Fruit fly (Drosophila melanogaster) whole organism, embryonic: ENCODE data around the gene CG9706.

ENCODE experiments used
- BEAF-32 ChIP-seq: fragments of 200-800 bp; sonication (Bioruptor generic); optimal IDR thresholded peaks from 3 replicates; lab custom pipeline; 2017; ENCODE audit warnings: missing biosample characterization, missing genetic modification characterization, mild to moderate bottlenecking, moderate library complexity, missing genetic modification reagents
- CG11093 ChIP-seq: fragments of 200-800 bp; sonication (Bioruptor generic); IDR thresholded peaks from 3 replicates; pipeline ENCODE4 v1.3.6; 2022; ENCODE audit warnings: missing biosample characterization, missing genetic modification characterization
- CG12155 ChIP-seq: fragments of 200-800 bp; sonication (Bioruptor generic); optimal IDR thresholded peaks from 3 replicates; lab custom pipeline; 2016; ENCODE audit warnings: missing biosample characterization, missing genetic modification characterization
- CG13123 ChIP-seq: fragments of 200-800 bp; sonication (Bioruptor generic); optimal IDR thresholded peaks from 2 replicates; lab custom pipeline; 2016; ENCODE audit warnings: missing biosample characterization, missing genetic modification characterization
- CG14050 ChIP-seq: fragments of 200-800 bp; sonication (Bioruptor generic); IDR thresholded peaks from 3 replicates; pipeline ENCODE4 v1.3.6; 2022; ENCODE audit warnings: missing biosample characterization, missing genetic modification characterization
- CG1602 ChIP-seq: fragments of 200-800 bp; sonication (Bioruptor generic); optimal IDR thresholded peaks from 3 replicates; lab custom pipeline; 2016; ENCODE audit warnings: missing biosample characterization, missing genetic modification characterization
- CG17361 ChIP-seq: fragments of 200-800 bp; sonication (Bioruptor generic); IDR thresholded peaks from 3 replicates; pipeline ENCODE4 v1.3.6; 2022; ENCODE audit warnings: missing biosample characterization, missing genetic modification characterization
- CG17568 ChIP-seq: fragments of 200-800 bp; sonication (Bioruptor generic); optimal IDR thresholded peaks from 2 replicates; lab custom pipeline; 2018; ENCODE audit warnings: missing biosample characterization, mild to moderate bottlenecking, missing genetic modification characterization, moderate library complexity
- CG18011 ChIP-seq: fragments of 200-800 bp; sonication (Bioruptor generic); optimal IDR thresholded peaks from 2 replicates; lab custom pipeline; 2017; ENCODE audit warnings: missing biosample characterization, missing genetic modification characterization, mild to moderate bottlenecking, moderate library complexity, missing genotype
- CG31224 ChIP-seq: fragments of 200-800 bp; sonication (Bioruptor generic); IDR thresholded peaks from 2 replicates; pipeline ENCODE4 v1.3.6; 2022; ENCODE audit warnings: missing biosample characterization, missing genetic modification characterization
- CG32532 ChIP-seq: fragments of 200-800 bp; sonication (Bioruptor generic); IDR thresholded peaks from 2 replicates; pipeline ENCODE4 v1.3.6; 2022; ENCODE audit warnings: missing biosample characterization, missing genetic modification characterization
- CG3407 ChIP-seq: fragments of 200-800 bp; sonication (Bioruptor generic); optimal IDR thresholded peaks from 2 replicates; lab custom pipeline; 2018; ENCODE audit warnings: missing biosample characterization, mild to moderate bottlenecking, missing genetic modification characterization
- CG3847 ChIP-seq: fragments of 200-800 bp; sonication (Bioruptor generic); IDR thresholded peaks from 2 replicates; pipeline ENCODE4 v1.3.6; 2022; ENCODE audit warnings: missing biosample characterization, missing genetic modification characterization
- CG4404 ChIP-seq: fragments of 200-800 bp; sonication (Bioruptor generic); IDR thresholded peaks from 2 replicates; pipeline ENCODE4 v1.3.6; 2022; ENCODE audit warnings: missing biosample characterization, missing genetic modification characterization
- CG4854 ChIP-seq: fragments of 200-800 bp; sonication (Bioruptor generic); optimal IDR thresholded peaks from 2 replicates; lab custom pipeline; 2016; ENCODE audit warnings: missing biosample characterization, missing genetic modification characterization, inconsistent platforms
- CG5180 ChIP-seq: fragments of 200-800 bp; sonication (Bioruptor generic); optimal IDR thresholded peaks from 3 replicates; lab custom pipeline; 2017; ENCODE audit warnings: missing biosample characterization, missing genetic modification characterization, mild to moderate bottlenecking, moderate library complexity, missing genetic modification reagents
- CG6654 ChIP-seq: fragments of 200-800 bp; sonication (Bioruptor generic); optimal IDR thresholded peaks from 2 replicates; lab custom pipeline; 2017; ENCODE audit warnings: missing biosample characterization, mild to moderate bottlenecking, missing genetic modification characterization
- CG6765 ChIP-seq: fragments of 200-800 bp; sonication (Bioruptor generic); optimal IDR thresholded peaks from 3 replicates; lab custom pipeline; 2017; ENCODE audit warnings: missing biosample characterization, mild to moderate bottlenecking, missing genetic modification characterization
- CG7786 ChIP-seq: fragments of 200-800 bp; sonication (Bioruptor generic); optimal IDR thresholded peaks from 2 replicates; lab custom pipeline; 2016; ENCODE audit warnings: missing biosample characterization, missing genetic modification characterization
- CG7963 ChIP-seq: fragments of 200-800 bp; sonication (Bioruptor generic); IDR thresholded peaks from 3 replicates; pipeline ENCODE4 v1.3.6; 2022; ENCODE audit warnings: missing biosample characterization, missing genetic modification characterization; ENCODE audit not compliant: partially characterized antibody
- CG8765 ChIP-seq: fragments of 200-800 bp; sonication (Bioruptor generic); IDR thresholded peaks from 2 replicates; pipeline ENCODE4 v1.3.6; 2022; ENCODE audit warnings: missing biosample characterization, missing genetic modification characterization
- Deaf1 ChIP-seq: fragments of 200-800 bp; optimal IDR thresholded peaks from 3 replicates; lab custom pipeline; 2019; ENCODE audit warnings: missing biosample characterization, mild to moderate bottlenecking, missing genetic modification characterization, moderate library complexity
- HmgD ChIP-seq: fragments of 200-800 bp; sonication (Bioruptor generic); optimal IDR thresholded peaks from 3 replicates; lab custom pipeline; 2016; ENCODE audit warnings: missing biosample characterization, missing genetic modification characterization
- Hmx ChIP-seq: fragments of 200-800 bp; sonication (Bioruptor generic); optimal IDR thresholded peaks from 2 replicates; lab custom pipeline; 2016; ENCODE audit warnings: missing biosample characterization, missing genetic modification characterization
- Hr51 ChIP-seq, 2 experiments: fragments of 200-800 bp; sonication (Bioruptor generic); optimal IDR thresholded peaks; 2 replicates in 1 of 2; 3 replicates in 1 of 2; lab custom pipeline; 2016 to 2018; ENCODE audit warnings: missing biosample characterization in 2 of 2, missing genetic modification characterization in 2 of 2, mild to moderate bottlenecking in 1 of 2, moderate library complexity in 1 of 2
- Oli ChIP-seq: fragments of 200-800 bp; sonication (Bioruptor generic); optimal IDR thresholded peaks from 2 replicates; lab custom pipeline; 2018; ENCODE audit warnings: missing biosample characterization, mild to moderate bottlenecking, missing genetic modification characterization, moderate library complexity
- Ptx1 ChIP-seq: fragments of 200-800 bp; sonication (Bioruptor generic); IDR thresholded peaks from 2 replicates; pipeline ENCODE4 v1.3.6; 2022; ENCODE audit warnings: missing biosample characterization, missing genetic modification characterization
- Rx ChIP-seq: fragments of 200-800 bp; sonication (Bioruptor generic); IDR thresholded peaks from 2 replicates; pipeline ENCODE4 v1.3.6; 2022; ENCODE audit warnings: missing biosample characterization, missing genetic modification characterization
- amos ChIP-seq: fragments of 200-800 bp; sonication (Bioruptor generic); IDR thresholded peaks from 2 replicates; pipeline ENCODE4 v1.3.6; 2022; ENCODE audit warnings: missing biosample characterization, missing genetic modification characterization; ENCODE audit not compliant: partially characterized antibody
- aop ChIP-seq: fragments of 200-800 bp; sonication (Bioruptor generic); IDR thresholded peaks from 2 replicates; pipeline ENCODE4 v1.3.6; 2022; ENCODE audit warnings: missing biosample characterization, missing genetic modification characterization
- ap ChIP-seq: fragments of 200-800 bp; sonication (Bioruptor generic); IDR thresholded peaks from 2 replicates; pipeline ENCODE4 v1.3.6; 2022; ENCODE audit warnings: missing biosample characterization, missing genetic modification characterization
- ase ChIP-seq: fragments of 200-800 bp; sonication (Bioruptor generic); IDR thresholded peaks from 3 replicates; pipeline ENCODE4 v1.3.6; 2022; ENCODE audit warnings: missing biosample characterization, missing genetic modification characterization
- bbx ChIP-seq: fragments of 200-800 bp; sonication (Bioruptor generic); IDR thresholded peaks from 2 replicates; pipeline ENCODE4 v1.3.6; 2022; ENCODE audit warnings: missing biosample characterization, missing genetic modification characterization; ENCODE audit not compliant: partially characterized antibody
- bigmax ChIP-seq: fragments of 200-800 bp; sonication (Bioruptor generic); optimal IDR thresholded peaks from 2 replicates; lab custom pipeline; 2018; ENCODE audit warnings: missing biosample characterization, mild to moderate bottlenecking, missing genetic modification characterization
- chinmo ChIP-seq: fragments of 200-800 bp; sonication (Bioruptor generic); IDR thresholded peaks from 4 replicates; pipeline ENCODE4 v1.3.6; 2022; ENCODE audit warnings: missing biosample characterization, missing genetic modification characterization; ENCODE audit not compliant: partially characterized antibody
- chm ChIP-seq: fragments of 200-800 bp; sonication (Bioruptor generic); IDR thresholded peaks from 2 replicates; pipeline ENCODE4 v1.3.6; 2022; ENCODE audit warnings: missing biosample characterization, missing genetic modification characterization
- dan ChIP-seq: fragments of 200-800 bp; sonication (Bioruptor generic); IDR thresholded peaks from 2 replicates; pipeline ENCODE4 v1.3.6; 2022; ENCODE audit warnings: missing biosample characterization, missing genetic modification characterization
- fd102C ChIP-seq: fragments of 200-800 bp; sonication (Bioruptor generic); optimal IDR thresholded peaks from 2 replicates; lab custom pipeline; 2018; ENCODE audit warnings: missing biosample characterization, mild to moderate bottlenecking, missing genetic modification characterization, moderate library complexity
- fd3F ChIP-seq: fragments of 200-800 bp; sonication (Bioruptor generic); optimal IDR thresholded peaks from 2 replicates; lab custom pipeline; 2018; ENCODE audit warnings: missing biosample characterization, mild to moderate bottlenecking, missing genetic modification characterization, moderate library complexity
- fd64A ChIP-seq: fragments of 200-800 bp; sonication (Bioruptor generic); optimal IDR thresholded peaks from 3 replicates; lab custom pipeline; 2018; ENCODE audit warnings: missing biosample characterization, mild to moderate bottlenecking, missing genetic modification characterization
- jigr1 ChIP-seq: fragments of 200-800 bp; sonication (Bioruptor generic); IDR thresholded peaks from 3 replicates; pipeline ENCODE4 v1.3.6; 2022; ENCODE audit warnings: missing biosample characterization, missing genetic modification characterization
- kay ChIP-seq: fragments of 200-800 bp; sonication (Bioruptor generic); optimal IDR thresholded peaks from 2 replicates; lab custom pipeline; 2016; ENCODE audit warnings: missing biosample characterization, missing genetic modification characterization
- pan ChIP-seq, 4 experiments: fragments of >200 bp in 3 of 4; fragments of 200-800 bp in 1 of 4; sonication (Bioruptor generic) in 1 of 4; optimal IDR thresholded peaks in 3 of 4; IDR thresholded peaks in 1 of 4; 2 replicates each; pipeline versions ENCODE4 v1.3.6 to Lab custom; 2017 to 2022; ENCODE audit warnings: missing biosample characterization in 2 of 4, missing genetic modification characterization in 2 of 4, mixed read lengths in 1 of 4
- sc ChIP-seq, 3 experiments: fragments of >200 bp in 2 of 3; fragments of 200-800 bp in 1 of 3; sonication (Bioruptor generic) in 1 of 3; optimal IDR thresholded peaks; 2 replicates in 2 of 3; 3 replicates in 1 of 3; lab custom pipeline; 2017; ENCODE audit warnings: mild to moderate bottlenecking in 1 of 3, missing biosample characterization in 1 of 3, missing genetic modification characterization in 1 of 3, missing genetic modification reagents in 1 of 3
- schlank ChIP-seq: fragments of 200-800 bp; sonication (Bioruptor generic); optimal IDR thresholded peaks from 2 replicates; lab custom pipeline; 2018; ENCODE audit warnings: missing biosample characterization, mild to moderate bottlenecking, missing genetic modification characterization
- sima ChIP-seq: fragments of 200-800 bp; sonication (Bioruptor generic); optimal IDR thresholded peaks from 2 replicates; lab custom pipeline; 2016; ENCODE audit warnings: missing biosample characterization, missing genetic modification characterization
- tap ChIP-seq: fragments of 200-800 bp; optimal IDR thresholded peaks from 3 replicates; lab custom pipeline; 2019; ENCODE audit warnings: missing biosample characterization, mild to moderate bottlenecking, missing genetic modification characterization, moderate library complexity

Gene CG9706

dm6 chr3L:16765647-16766628 lies 16.9 kb upstream of the CG9706 start, which contains the start of gene Nrt (continued):
- TF ChIP-seq sc (optimal IDR thresholded peaks at IDR 0.05; lab: Kevin White, UChicago) = no peak
- peak; percentile 19 for TF ChIP-seq sc (GFP tag; optimal IDR thresholded peaks at IDR 0.05; lab: Kevin White, UChicago)
- peak; percentile 59; the same call in 2 of the 3 replicates for TF ChIP-seq CG14050 (GFP tag; lab: Robert Waterston, UW)
- peak; percentile 77 for TF ChIP-seq CG17568 (GFP tag; lab: Kevin White, UChicago)
- TF ChIP-seq Ptx1 (GFP tag; lab: Robert Waterston, UW) = no peak
- peak; percentile 80 for TF ChIP-seq CG18011 (GFP tag; lab: Kevin White, UChicago)
- TF ChIP-seq fd3F (GFP tag; lab: Kevin White, UChicago) = peak; percentile 27
- TF ChIP-seq sima = no peak
- TF ChIP-seq tap (tag; lab: Kevin White, UChicago) = peak; percentile 55
- peak; percentile 73 for TF ChIP-seq CG32532 (GFP tag; lab: Robert Waterston, UW)
- no peak for TF ChIP-seq CG11093 (GFP tag; lab: Robert Waterston, UW)
- TF ChIP-seq Hr51 (GFP tag; optimal IDR thresholded peaks at IDR 0.05; lab: Kevin White, UChicago) = peak in 1 of 2 experiments; percentile 84
- TF ChIP-seq bigmax = no peak
- peak; percentile 92 for TF ChIP-seq chm
- peak; percentile 37 for TF ChIP-seq Deaf1 (tag; lab: Kevin White, UChicago)
- peak; percentile 82 for TF ChIP-seq CG6765 (GFP tag; lab: Kevin White, UChicago)
- no peak for TF ChIP-seq CG7786 (GFP tag; lab: Kevin White, UChicago)
- TF ChIP-seq ase = peak; percentile 22; the same call in 1 of the 3 replicates
- peak; percentile 39 for TF ChIP-seq CG5180 (GFP tag; lab: Kevin White, UChicago)
- no peak; the same call in 1 of the 2 replicates for TF ChIP-seq ap
- no peak for TF ChIP-seq CG1602
- peak; percentile 88 for TF ChIP-seq chinmo (GFP tag; lab: Robert Waterston, UW)
- TF ChIP-seq pan (optimal IDR thresholded peaks at IDR 0.05; lab: Kevin White, UChicago) = no peak
- TF ChIP-seq pan (GFP tag; optimal IDR thresholded peaks at IDR 0.05 in 1 of 2, IDR thresholded peaks at IDR 0.05 in 1 of 2) = no peak
- TF ChIP-seq Hmx (GFP tag; lab: Kevin White, UChicago) = no peak
- TF ChIP-seq CG7963 (GFP tag; lab: Robert Waterston, UW) = no peak
- peak; percentile 37 for TF ChIP-seq CG3407
- TF ChIP-seq kay = peak; percentile 34
- no peak for TF ChIP-seq CG8765 (GFP tag; lab: Robert Waterston, UW)
- no peak for TF ChIP-seq dan (GFP tag; lab: Robert Waterston, UW)
- 0 out of 2 replicates have a peak, but pooled peaks have one; percentile 27 for TF ChIP-seq CG3847
- peak; percentile 12 for TF ChIP-seq CG12155 (GFP tag; lab: Kevin White, UChicago)
- TF ChIP-seq HmgD (GFP tag; lab: Kevin White, UChicago) = no peak
- TF ChIP-seq Rx = no peak
- no peak for TF ChIP-seq fd64A (GFP tag; lab: Kevin White, UChicago)
- TF ChIP-seq aop (GFP tag; lab: Robert Waterston, UW) = no peak
- peak; percentile 1 for TF ChIP-seq CG4854
- TF ChIP-seq schlank (tag; lab: Kevin White, UChicago) = no peak
- TF ChIP-seq CG31224 (GFP tag; lab: Robert Waterston, UW) = no peak
- TF ChIP-seq Oli (tag; lab: Kevin White, UChicago) = peak; percentile 65
- peak; percentile 50; the same call in 1 of the 2 replicates for TF ChIP-seq bbx (GFP tag; lab: Robert Waterston, UW)
- no peak for TF ChIP-seq CG6654 (GFP tag; lab: Kevin White, UChicago)
- TF ChIP-seq CG17361 (GFP tag; lab: Robert Waterston, UW) = peak; percentile 67; the same call in 2 of the 3 replicates
- peak; percentile 16 for TF ChIP-seq CG13123 (GFP tag; lab: Kevin White, UChicago)
- peak; percentile 50 for TF ChIP-seq amos (GFP tag; lab: Robert Waterston, UW)
- TF ChIP-seq jigr1 (GFP tag; lab: Robert Waterston, UW) = no peak
- TF ChIP-seq BEAF-32 = no peak
- no peak for TF ChIP-seq CG4404 (GFP tag; lab: Robert Waterston, UW)
- no peak for TF ChIP-seq fd102C (GFP tag; lab: Kevin White, UChicago)
